Fruit fly (Drosophila melanogaster) whole organism, wandering third instar larva: ENCODE data around the gene yellow-f2.
A peak's percentile ranks its signal among the peaks of the same experiment; 100 is the strongest.

Experiments
- Abd-B ChIP-seq: fragments of >200 bp; optimal IDR thresholded peaks from 2 replicates; lab custom pipeline; 2017; ENCODE audit warnings: missing biosample characterization, missing genetic modification characterization
- CG32264 ChIP-seq: fragments of 200-800 bp; sonication (Bioruptor generic); optimal IDR thresholded peaks from 2 replicates; lab custom pipeline; 2016; ENCODE audit warnings: missing biosample characterization, missing genetic modification characterization
- CG9705 ChIP-seq: fragments of 200-800 bp; sonication (Bioruptor generic); optimal IDR thresholded peaks from 2 replicates; lab custom pipeline; 2018; ENCODE audit warnings: missing biosample characterization, mild to moderate bottlenecking, missing genetic modification characterization
- CrebA ChIP-seq: fragments of 200-800 bp; sonication (Bioruptor generic); optimal IDR thresholded peaks from 2 replicates; lab custom pipeline; 2016; ENCODE audit warnings: missing biosample characterization, mild to moderate bottlenecking, missing genetic modification characterization, borderline replicate concordance
- Dfd ChIP-seq: fragments of >200 bp; optimal IDR thresholded peaks from 2 replicates; lab custom pipeline; 2017; ENCODE audit warnings: missing biosample characterization, missing genetic modification characterization
- Dif ChIP-seq: fragments of 200-275, 200-300 bp; sonication (Bioruptor generic); optimal IDR thresholded peaks from 2 replicates; lab custom pipeline; 2018; ENCODE audit warnings: missing biosample characterization, missing genetic modification characterization; ENCODE audit not compliant: partially characterized antibody
- GATAd ChIP-seq: sonication (Bioruptor generic); optimal IDR thresholded peaks from 2 replicates; lab custom pipeline; 2016; ENCODE audit warnings: missing biosample characterization, missing genetic modification characterization
- HLH106 ChIP-seq: fragments of 200-800 bp; optimal IDR thresholded peaks from 3 replicates; lab custom pipeline; 2019; ENCODE audit warnings: missing biosample characterization, mild to moderate bottlenecking, missing genetic modification characterization, moderate library complexity
- Hnf4 ChIP-seq: fragments of 200-800 bp; sonication (Bioruptor generic); optimal IDR thresholded peaks from 2 replicates; lab custom pipeline; 2016; ENCODE audit warnings: missing biosample characterization, mild to moderate bottlenecking, missing genetic modification characterization
- Hr78 ChIP-seq: fragments of >200 bp; optimal IDR thresholded peaks from 2 replicates; lab custom pipeline; 2017; ENCODE audit warnings: missing biosample characterization, missing genetic modification characterization
- Hr83 ChIP-seq: fragments of 200-300 bp; sonication (Bioruptor generic); optimal IDR thresholded peaks from 2 replicates; lab custom pipeline; 2016; ENCODE audit warnings: missing biosample characterization, mild to moderate bottlenecking, missing genetic modification characterization, moderate library complexity; ENCODE audit not compliant: poor library complexity, severe bottlenecking
- Jra ChIP-seq: sonication (Bioruptor generic); optimal IDR thresholded peaks from 2 replicates; lab custom pipeline; 2016; ENCODE audit warnings: missing biosample characterization, missing genetic modification characterization
- Mio ChIP-seq: sonication (Bioruptor generic); optimal IDR thresholded peaks from 2 replicates; lab custom pipeline; 2016; ENCODE audit warnings: missing biosample characterization, missing genetic modification characterization
- Myc ChIP-seq: fragments of >200 bp; optimal IDR thresholded peaks from 2 replicates; lab custom pipeline; 2017
- N ChIP-seq: fragments of >200 bp; optimal IDR thresholded peaks from 2 replicates; lab custom pipeline; 2018; ENCODE audit warnings: missing biosample characterization, missing external identifiers, missing genetic modification characterization
- OdsH ChIP-seq: fragments of 200-800 bp; sonication (Bioruptor generic); optimal IDR thresholded peaks from 2 replicates; lab custom pipeline; 2016; ENCODE audit warnings: missing biosample characterization, mild to moderate bottlenecking, missing genetic modification characterization
- Rel ChIP-seq, 2 experiments: fragments of 200-800 bp; sonication (Bioruptor generic) in 1 of 2; optimal IDR thresholded peaks; 2 replicates in 1 of 2; 3 replicates in 1 of 2; lab custom pipeline; 2016 to 2019; ENCODE audit warnings: mild to moderate bottlenecking in 2 of 2, missing biosample characterization in 2 of 2, missing genetic modification characterization in 2 of 2, moderate library complexity in 1 of 2
- Sp1 ChIP-seq: fragments of 200-800 bp; sonication (Bioruptor generic); optimal IDR thresholded peaks from 3 replicates; lab custom pipeline; 2019; ENCODE audit warnings: missing biosample characterization, mild to moderate bottlenecking, missing genetic modification characterization, moderate library complexity
- Vsx2 ChIP-seq: fragments of 200-300, 225-300 bp; sonication (Bioruptor generic); optimal IDR thresholded peaks from 2 replicates; lab custom pipeline; 2018; ENCODE audit warnings: missing biosample characterization, missing genetic modification characterization; ENCODE audit not compliant: partially characterized antibody
- br ChIP-seq: fragments of 200-800 bp; sonication (Bioruptor generic); optimal IDR thresholded peaks from 2 replicates; lab custom pipeline; 2016; ENCODE audit warnings: missing biosample characterization, missing genetic modification characterization
- brk ChIP-seq: fragments of 200-800 bp; sonication (Bioruptor generic); optimal IDR thresholded peaks from 2 replicates; lab custom pipeline; 2016; ENCODE audit warnings: missing biosample characterization, mild to moderate bottlenecking, missing genetic modification characterization
- dl ChIP-seq, 2 experiments: fragments of 175-275, 200-275 bp in 1 of 2; fragments of 200-275 bp in 1 of 2; sonication (Bioruptor generic); optimal IDR thresholded peaks; lab custom pipeline; 2018; ENCODE audit warnings: mild to moderate bottlenecking in 2 of 2, missing biosample characterization in 2 of 2, missing genetic modification characterization in 2 of 2, moderate library complexity in 2 of 2; ENCODE audit not compliant: partially characterized antibody in 2 of 2, insufficient read depth in 1 of 2
- dmrt93B ChIP-seq: fragments of 200-800 bp; sonication (Bioruptor generic); optimal IDR thresholded peaks from 2 replicates; lab custom pipeline; 2018; ENCODE audit warnings: missing biosample characterization, mild to moderate bottlenecking, missing genetic modification characterization
- dsf ChIP-seq: sonication (Bioruptor generic); optimal IDR thresholded peaks from 2 replicates; lab custom pipeline; 2016; ENCODE audit warnings: missing biosample characterization, missing genetic modification characterization, borderline replicate concordance
- ey ChIP-seq: fragments of 200-800 bp; sonication (Bioruptor generic); optimal IDR thresholded peaks from 2 replicates; lab custom pipeline; 2016; ENCODE audit warnings: missing biosample characterization, missing genetic modification characterization
- foxo ChIP-seq, 2 experiments: fragments of 200-800 bp; sonication (Bioruptor generic); optimal IDR thresholded peaks; 2 replicates in 1 of 2; 3 replicates in 1 of 2; lab custom pipeline; 2016 to 2017; ENCODE audit warnings: missing biosample characterization in 2 of 2, missing genetic modification characterization in 2 of 2
- fru ChIP-seq: fragments of 200-800 bp; sonication (Bioruptor generic); optimal IDR thresholded peaks from 3 replicates; lab custom pipeline; 2016; ENCODE audit warnings: missing biosample characterization, mild to moderate bottlenecking, missing genetic modification characterization
- h ChIP-seq: fragments of 200-800 bp; sonication (Bioruptor generic); optimal IDR thresholded peaks from 3 replicates; lab custom pipeline; 2016; ENCODE audit warnings: missing biosample characterization, mild to moderate bottlenecking, missing genetic modification characterization
- jim ChIP-seq: fragments of 175-275, 200-325 bp; sonication (Bioruptor generic); optimal IDR thresholded peaks from 2 replicates; lab custom pipeline; 2016; ENCODE audit warnings: missing biosample characterization, mild to moderate bottlenecking, missing genetic modification characterization
- lola ChIP-seq: fragments of >200 bp; optimal IDR thresholded peaks from 2 replicates; lab custom pipeline; 2017; ENCODE audit warnings: missing biosample characterization, missing genetic modification characterization
- pan ChIP-seq: fragments of >200 bp; optimal IDR thresholded peaks from 2 replicates; lab custom pipeline; 2017
- psq ChIP-seq: fragments of 200-800 bp; sonication (Bioruptor generic); optimal IDR thresholded peaks from 3 replicates; lab custom pipeline; 2017; ENCODE audit warnings: missing biosample characterization, mild to moderate bottlenecking, missing genetic modification characterization, moderate library complexity
- rgr ChIP-seq: fragments of 200-800 bp; sonication (Bioruptor generic); optimal IDR thresholded peaks from 3 replicates; lab custom pipeline; 2016; ENCODE audit warnings: missing biosample characterization, mild to moderate bottlenecking, missing genetic modification characterization
- sage ChIP-seq: fragments of 200-800 bp; sonication (Bioruptor generic); optimal IDR thresholded peaks from 2 replicates; lab custom pipeline; 2016; ENCODE audit warnings: missing biosample characterization, mild to moderate bottlenecking, missing genetic modification characterization
- sv ChIP-seq: fragments of 200-800 bp; sonication (Bioruptor generic); optimal IDR thresholded peaks from 3 replicates; lab custom pipeline; 2016; ENCODE audit warnings: missing biosample characterization, missing genetic modification characterization
- tai ChIP-seq: sonication (Bioruptor generic); optimal IDR thresholded peaks from 2 replicates; lab custom pipeline; 2016; ENCODE audit warnings: missing biosample characterization, missing genetic modification characterization
- usp ChIP-seq: fragments of >200 bp; optimal IDR thresholded peaks from 2 replicates; lab custom pipeline; 2017; ENCODE audit warnings: missing biosample characterization, missing genetic modification characterization
- woc ChIP-seq: sonication (Bioruptor generic); optimal IDR thresholded peaks from 2 replicates; lab custom pipeline; 2016; ENCODE audit warnings: missing biosample characterization, mild to moderate bottlenecking, missing genetic modification characterization

The yellow-f2 gene

DNA sequence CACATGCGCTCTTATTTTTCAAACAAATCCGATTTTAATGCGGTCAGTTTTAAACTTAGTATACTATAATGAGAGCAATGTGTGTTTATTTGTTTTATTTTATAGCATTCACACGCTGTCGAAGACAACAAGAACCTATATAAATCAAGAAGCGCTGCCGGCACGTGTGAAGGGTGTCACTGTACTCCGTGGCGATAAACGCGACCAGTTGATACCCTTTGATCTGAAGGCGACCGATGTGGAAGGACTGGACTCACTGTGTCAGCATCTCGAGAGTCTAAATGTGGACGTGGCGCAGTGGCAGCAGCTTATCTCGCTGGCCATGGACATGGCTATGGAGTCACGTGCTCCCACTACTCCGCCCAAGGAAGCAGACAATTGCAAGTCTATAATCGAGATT is 32.3 kb downstream of the yellow-f2 start:
- TF ChIP-seq brk (GFP tag; lab: Kevin White, UChicago) (no peak), pan (lab: Kevin White, UChicago) (no peak), foxo (GFP tag; optimal IDR thresholded peaks at IDR 0.05; lab: Kevin White, UChicago) (no peak), usp (no peak), Mio (GFP tag; lab: Kevin White, UChicago) (no peak), HLH106 (tag; lab: Kevin White, UChicago) (no peak), Dfd (GFP tag; lab: Kevin White, UChicago) (no peak)

DNA sequence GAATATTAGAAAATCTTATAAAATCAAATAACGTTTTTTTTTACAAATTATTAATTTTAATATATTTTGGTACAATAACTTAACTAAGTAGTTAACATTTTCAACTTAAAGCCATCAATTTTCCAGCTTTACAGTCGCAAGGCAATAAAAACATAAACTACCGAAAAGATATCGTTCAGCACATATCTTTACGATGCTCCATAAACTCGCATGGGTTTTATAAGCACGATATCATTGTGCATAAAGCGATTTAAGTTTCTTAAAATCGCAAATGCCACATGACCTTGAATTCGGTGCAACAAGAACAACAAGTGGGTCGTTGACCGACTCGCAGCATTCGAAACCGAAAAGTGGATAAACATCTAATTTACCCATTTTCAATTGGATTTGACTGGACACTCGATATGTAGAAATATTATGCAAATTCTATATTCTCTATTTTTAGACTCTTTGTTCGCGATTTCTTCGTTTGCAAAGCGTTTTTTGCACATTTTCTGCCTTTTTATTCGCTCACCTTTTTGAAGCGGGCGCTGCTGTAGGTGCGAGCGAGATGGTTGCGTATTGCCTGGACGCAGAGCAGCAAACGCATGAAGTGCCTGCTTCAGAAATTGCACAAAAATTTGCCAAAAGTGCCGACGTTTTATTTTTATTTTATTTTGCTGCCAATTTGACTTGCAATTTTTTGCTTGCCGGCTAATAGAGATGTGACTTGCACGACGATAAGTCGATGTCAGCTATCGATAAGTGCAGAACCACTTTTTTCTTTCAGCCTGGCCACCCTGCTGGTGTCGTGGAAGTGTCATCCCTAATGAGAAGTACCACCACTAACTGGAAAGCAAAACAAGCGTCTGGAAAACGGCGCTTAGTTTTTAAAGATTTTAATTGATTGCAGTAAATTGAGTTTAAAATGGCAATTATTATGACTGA is 33.8 kb downstream of the yellow-f2 start, which contains the start of gene Spc25:
Gene Spc25, plus strand, starts transcription at position 817 of the 927 bp plus-strand sequence.
- TF ChIP-seq Rel (GFP tag; optimal IDR thresholded peaks at IDR 0.05; lab: Kevin White, UChicago): no peak
- TF ChIP-seq Rel (tag; optimal IDR thresholded peaks at IDR 0.05; lab: Kevin White, UChicago): peak; percentile 8
- TF ChIP-seq Myc (lab: Kevin White, UChicago): no peak
- TF ChIP-seq Jra (GFP tag; lab: Kevin White, UChicago): peak; percentile 78
- peak; percentile 16 for TF ChIP-seq psq
- peak; percentile 68 for TF ChIP-seq h (GFP tag; lab: Kevin White, UChicago)
- TF ChIP-seq ey: peak; percentile 62
- TF ChIP-seq Hr83 (GFP tag; lab: Kevin White, UChicago): peak; percentile 93
- TF ChIP-seq GATAd (GFP tag; lab: Kevin White, UChicago): peak; percentile 57
- no peak for TF ChIP-seq pan (lab: Kevin White, UChicago)
- no peak for TF ChIP-seq N (GFP tag; lab: Kevin White, UChicago)
- peak; percentile 66 for TF ChIP-seq br (GFP tag; lab: Kevin White, UChicago)
- TF ChIP-seq usp: no peak
- TF ChIP-seq CG9705 (GFP tag; lab: Kevin White, UChicago): no peak
- TF ChIP-seq sv (GFP tag; lab: Kevin White, UChicago): no peak
- TF ChIP-seq woc (GFP tag; lab: Kevin White, UChicago): no peak
- TF ChIP-seq Dif (GFP tag; lab: Kevin White, UChicago): no peak
- peak; percentile 55 for TF ChIP-seq OdsH (GFP tag; lab: Kevin White, UChicago)
- peak; percentile 60 for TF ChIP-seq jim (GFP tag; lab: Kevin White, UChicago)
- peak; percentile 31 for TF ChIP-seq fru
- peak; percentile 75 for TF ChIP-seq Hnf4 (GFP tag; lab: Kevin White, UChicago)
- TF ChIP-seq lola (GFP tag; lab: Kevin White, UChicago): no peak
- TF ChIP-seq Mio (GFP tag; lab: Kevin White, UChicago): no peak
- TF ChIP-seq dmrt93B (GFP tag; lab: Kevin White, UChicago): no peak
- TF ChIP-seq HLH106 (tag; lab: Kevin White, UChicago): no peak
- TF ChIP-seq tai (GFP tag; lab: Kevin White, UChicago): peak; percentile 91
- TF ChIP-seq sage (GFP tag; lab: Kevin White, UChicago): no peak
- no peak for TF ChIP-seq Vsx2 (GFP tag; lab: Kevin White, UChicago)
- TF ChIP-seq dsf (GFP tag; lab: Kevin White, UChicago): peak; percentile 60
- peak; percentile 7 for TF ChIP-seq Sp1 (GFP tag; lab: Kevin White, UChicago)
- TF ChIP-seq rgr (GFP tag; lab: Kevin White, UChicago): peak; percentile 68
- TF ChIP-seq Dfd (GFP tag; lab: Kevin White, UChicago): no peak
- peak; percentile 62 for TF ChIP-seq brk (GFP tag; lab: Kevin White, UChicago)
- TF ChIP-seq CG32264 (GFP tag; lab: Kevin White, UChicago): no peak
- TF ChIP-seq CrebA (GFP tag; lab: Kevin White, UChicago): peak; percentile 32
- no peak for TF ChIP-seq dl (GFP tag; optimal IDR thresholded peaks at IDR 0.05; lab: Kevin White, UChicago; ENCODE audit: insufficient read depth in 1 of 2, partially characterized antibody in 2 of 2)
- no peak for TF ChIP-seq Abd-B (GFP tag; lab: Kevin White, UChicago)
- TF ChIP-seq foxo (GFP tag; optimal IDR thresholded peaks at IDR 0.05; lab: Kevin White, UChicago): peak in 1 of 2 experiments; percentile 77
- no peak for TF ChIP-seq Hr78 (GFP tag; lab: Kevin White, UChicago)
- TF ChIP-seq, all 38 proteins: peak for 19
